Fruit fly (Drosophila melanogaster) whole organism, embryonic: ENCODE measurements around the gene Mip.

Experiments used
- Aef1 ChIP-seq: fragments of 200-800 bp; sonication (Bioruptor generic); IDR thresholded peaks from 3 replicates; pipeline ENCODE4 v1.3.6; 2022; ENCODE audit warnings: missing biosample characterization, missing genetic modification characterization
- Awh ChIP-seq: fragments of 200-800 bp; sonication (Bioruptor generic); IDR thresholded peaks from 2 replicates; pipeline ENCODE4, ENCODE4 v1.3.6; 2022; ENCODE audit warnings: missing biosample characterization, missing genetic modification characterization
- CG12155 ChIP-seq: fragments of 200-800 bp; sonication (Bioruptor generic); optimal IDR thresholded peaks from 3 replicates; lab custom pipeline; 2016; ENCODE audit warnings: missing biosample characterization, missing genetic modification characterization
- CG12769 ChIP-seq: fragments of 200-800 bp; sonication (Bioruptor generic); optimal IDR thresholded peaks from 2 replicates; lab custom pipeline; 2019; ENCODE audit warnings: missing biosample characterization, mild to moderate bottlenecking, missing genetic modification characterization, moderate library complexity
- CG13894 ChIP-seq: fragments of 200-800 bp; sonication (Bioruptor generic); optimal IDR thresholded peaks from 3 replicates; lab custom pipeline; 2018; ENCODE audit warnings: missing biosample characterization, mild to moderate bottlenecking, missing genetic modification characterization, moderate library complexity
- CG16779 ChIP-seq: fragments of 200-800 bp; sonication (Bioruptor generic); IDR thresholded peaks from 2 replicates; pipeline ENCODE4 v1.3.6; 2022; ENCODE audit warnings: missing biosample characterization, missing genetic modification characterization
- CG16863 ChIP-seq: fragments of 200-800 bp; sonication (Bioruptor generic); optimal IDR thresholded peaks from 3 replicates; lab custom pipeline; 2016; ENCODE audit warnings: missing biosample characterization, missing genetic modification characterization
- CG32532 ChIP-seq: fragments of 200-800 bp; sonication (Bioruptor generic); IDR thresholded peaks from 2 replicates; pipeline ENCODE4 v1.3.6; 2022; ENCODE audit warnings: missing biosample characterization, missing genetic modification characterization
- CG6791 ChIP-seq: fragments of 200-800 bp; sonication (Bioruptor generic); IDR thresholded peaks from 3 replicates; pipeline ENCODE4 v1.3.6; 2022; ENCODE audit warnings: missing biosample characterization, missing genetic modification characterization; ENCODE audit not compliant: partially characterized antibody
- CG9797 ChIP-seq: fragments of 200-800 bp; sonication (Bioruptor generic); optimal IDR thresholded peaks from 3 replicates; lab custom pipeline; 2018; ENCODE audit warnings: missing biosample characterization, mild to moderate bottlenecking, missing genetic modification characterization
- CTCF ChIP-seq: fragments of 200-800 bp; sonication (Bioruptor generic); optimal IDR thresholded peaks from 2 replicates; lab custom pipeline; 2017; ENCODE audit warnings: missing biosample characterization, mild to moderate bottlenecking, missing genetic modification characterization, moderate library complexity
- D19A ChIP-seq: fragments of 200-800 bp; optimal IDR thresholded peaks from 3 replicates; lab custom pipeline; 2019; ENCODE audit warnings: missing biosample characterization, mild to moderate bottlenecking, missing genetic modification characterization, moderate library complexity
- Dbx ChIP-seq: fragments of 200-800 bp; sonication (Bioruptor generic); IDR thresholded peaks from 3 replicates; pipeline ENCODE4 v1.3.6; 2022; ENCODE audit warnings: missing biosample characterization, missing genetic modification characterization
- Eip74EF ChIP-seq, 2 experiments: fragments of 200-800 bp in 1 of 2; fragments of >200 bp in 1 of 2; sonication (Bioruptor generic) in 1 of 2; optimal IDR thresholded peaks; 2 replicates each; lab custom pipeline; 2017 to 2019; ENCODE audit warnings: missing biosample characterization in 2 of 2, missing genetic modification characterization in 2 of 2, mild to moderate bottlenecking in 1 of 2, moderate library complexity in 1 of 2
- Ets65A ChIP-seq: fragments of 200-800 bp; sonication (Bioruptor generic); peaks from one replicate; lab custom pipeline; 2016; ENCODE audit warnings: missing biosample characterization, missing genetic modification characterization
- H15 ChIP-seq: fragments of 200-800 bp; sonication (Bioruptor generic); IDR thresholded peaks from 3 replicates; pipeline ENCODE4 v1.3.6; 2022; ENCODE audit warnings: missing biosample characterization, missing genetic modification characterization
- Hr78 ChIP-seq, 2 experiments: fragments of 200-800 bp in 1 of 2; fragments of >200 bp in 1 of 2; sonication (Bioruptor generic) in 1 of 2; optimal IDR thresholded peaks; 2 replicates each; lab custom pipeline; 2017 to 2019; ENCODE audit warnings: missing biosample characterization in 2 of 2, missing genetic modification characterization in 2 of 2, mild to moderate bottlenecking in 1 of 2, moderate library complexity in 1 of 2
- Med ChIP-seq: fragments of 200-800 bp; sonication (Bioruptor generic); peaks from one replicate; lab custom pipeline; 2016; ENCODE audit warnings: missing biosample characterization, missing genetic modification characterization, mild to moderate bottlenecking, inconsistent platforms, moderate library complexity
- Opbp ChIP-seq: fragments of 200-800 bp; sonication (Bioruptor generic); IDR thresholded peaks from 3 replicates; pipeline ENCODE4 v1.3.6; 2022; ENCODE audit warnings: missing biosample characterization, missing genetic modification characterization; ENCODE audit not compliant: partially characterized antibody
- Pdp1 ChIP-seq, 2 experiments: fragments of 200-800 bp; sonication (Bioruptor generic); optimal IDR thresholded peaks; 3 replicates each; lab custom pipeline; 2016; ENCODE audit warnings: missing biosample characterization in 2 of 2, missing genetic modification characterization in 2 of 2, mild to moderate bottlenecking in 1 of 2, moderate library complexity in 1 of 2
- Sin3A ChIP-seq: fragments of >200 bp; optimal IDR thresholded peaks from 2 replicates; lab custom pipeline; 2018
- abd-A ChIP-seq: fragments of 200-800 bp; sonication (Bioruptor generic); optimal IDR thresholded peaks from 3 replicates; lab custom pipeline; 2019; ENCODE audit warnings: missing biosample characterization, mild to moderate bottlenecking, missing genetic modification characterization, moderate library complexity
- chinmo ChIP-seq: fragments of 200-800 bp; sonication (Bioruptor generic); IDR thresholded peaks from 4 replicates; pipeline ENCODE4 v1.3.6; 2022; ENCODE audit warnings: missing biosample characterization, missing genetic modification characterization; ENCODE audit not compliant: partially characterized antibody
- chm ChIP-seq: fragments of 200-800 bp; sonication (Bioruptor generic); IDR thresholded peaks from 2 replicates; pipeline ENCODE4 v1.3.6; 2022; ENCODE audit warnings: missing biosample characterization, missing genetic modification characterization
- ftz-f1 ChIP-seq: fragments of 200-800 bp; sonication (Bioruptor generic); optimal IDR thresholded peaks from 2 replicates; lab custom pipeline; 2016; ENCODE audit warnings: missing biosample characterization, missing genetic modification characterization
- oc ChIP-seq: fragments of 200-800 bp; sonication (Bioruptor generic); optimal IDR thresholded peaks from 2 replicates; lab custom pipeline; 2018; ENCODE audit warnings: missing biosample characterization, mild to moderate bottlenecking, missing genetic modification characterization, moderate library complexity
- onecut ChIP-seq: fragments of 200-800 bp; sonication (Bioruptor generic); IDR thresholded peaks from 2 replicates; pipeline ENCODE4 v1.3.6; 2022; ENCODE audit warnings: missing biosample characterization, missing genetic modification characterization
- pzg ChIP-seq: fragments of 200-800 bp; sonication (Bioruptor generic); optimal IDR thresholded peaks from 3 replicates; lab custom pipeline; 2018; ENCODE audit warnings: missing biosample characterization, mild to moderate bottlenecking, missing genetic modification characterization, moderate library complexity
- salm ChIP-seq: fragments of 200-800 bp; sonication (Bioruptor generic); optimal IDR thresholded peaks from 2 replicates; lab custom pipeline; 2018; ENCODE audit warnings: missing biosample characterization, mild to moderate bottlenecking, missing genetic modification characterization
- sens ChIP-seq: fragments of 200-800 bp; sonication (Bioruptor generic); peaks from one replicate; lab custom pipeline; 2016; ENCODE audit warnings: missing biosample characterization, missing genetic modification characterization
- sim ChIP-seq: fragments of 200-800 bp; sonication (Bioruptor generic); IDR thresholded peaks from 2 replicates; pipeline ENCODE4 v1.3.6; 2022; ENCODE audit warnings: missing biosample characterization, missing genetic modification characterization
- twi ChIP-seq: fragments of 200-800 bp; optimal IDR thresholded peaks from 2 replicates; lab custom pipeline; 2019; ENCODE audit warnings: missing biosample characterization, mild to moderate bottlenecking, missing genetic modification characterization, moderate library complexity
- vvl ChIP-seq: fragments of 200-800 bp; sonication (Bioruptor generic); IDR thresholded peaks from 2 replicates; pipeline ENCODE4 v1.3.6; 2022; ENCODE audit warnings: missing biosample characterization, missing genetic modification characterization

Mip gene

dm6 chr3L:17386612-17387382 lies 37.3 kb upstream of the Mip start:
- TF ChIP-seq Hr78 (GFP tag; optimal IDR thresholded peaks at IDR 0.05; lab: Kevin White, UChicago) (peak in 1 of 2 experiments; percentile 59), Eip74EF (GFP tag; optimal IDR thresholded peaks at IDR 0.05; lab: Kevin White, UChicago) (peak in 1 of 2 experiments; percentile 28), Opbp (GFP tag; lab: Robert Waterston, UW) (no peak), CG16863 (no peak), ftz-f1 (GFP tag; lab: Kevin White, UChicago) (peak; percentile 2), chinmo (peak; percentile 79; the same call in 1 of the 4 replicates), CG12769 (tag; lab: Kevin White, UChicago) (peak; percentile 61), salm (tag; lab: Kevin White, UChicago) (no peak), abd-A (tag; lab: Kevin White, UChicago) (peak; percentile 61), Awh (GFP tag; lab: Robert Waterston, UW) (peak; percentile 28; the same call in 1 of the 2 replicates), CG16779 (GFP tag; lab: Robert Waterston, UW) (no peak), vvl (GFP tag; lab: Robert Waterston, UW) (peak; percentile 89), twi (tag; lab: Kevin White, UChicago) (no peak), oc (tag; lab: Kevin White, UChicago) (peak; percentile 26), Aef1 (no peak), chm (no peak), onecut (GFP tag; lab: Robert Waterston, UW) (no peak), CG32532 (GFP tag; lab: Robert Waterston, UW) (0 out of 2 replicates have a peak, but pooled peaks have one; percentile 5), CG12155 (GFP tag; lab: Kevin White, UChicago) (no peak), Pdp1 (GFP tag; optimal IDR thresholded peaks at IDR 0.05; lab: Kevin White, UChicago) (peak in 1 of 2 experiments; percentile 84), CG13894 (tag; lab: Kevin White, UChicago) (peak; percentile 65), CG9797 (GFP tag; lab: Kevin White, UChicago) (no peak)

dm6 chr3L:17383714-17384113 lies 34.2 kb upstream of the Mip start:
- TF ChIP-seq CG6791 (GFP tag; lab: Robert Waterston, UW) (0 out of 3 replicates have a peak, but pooled peaks have one; percentile 15), pzg (GFP tag; lab: Kevin White, UChicago) (no peak), sim (GFP tag; lab: Robert Waterston, UW) (no peak), Dbx (0 out of 3 replicates have a peak, but pooled peaks have one; percentile 42), CTCF (GFP tag; lab: Kevin White, UChicago) (peak; percentile 65), H15 (GFP tag; lab: Robert Waterston, UW) (0 out of 3 replicates have a peak, but pooled peaks have one; percentile 13), Med (peak; percentile 33)

- TF ChIP-seq CG12769 (tag; lab: Kevin White, UChicago) (peak; percentile 20), chinmo (0 out of 4 replicates have a peak, but pooled peaks have one; percentile 30), D19A (tag; lab: Kevin White, UChicago) (no peak), sens (GFP tag; lab: Kevin White, UChicago) (no peak), Ets65A (GFP tag; lab: Kevin White, UChicago) (peak; percentile 91)
Measured at dm6 chr3L:17383285-17383684, 33.8 kb upstream of the Mip start.

- no peak for TF ChIP-seq Sin3A
- peak; percentile 84 for TF ChIP-seq Ets65A (GFP tag; lab: Kevin White, UChicago)
Measured at dm6 chr3L:17382628-17383027, 33.2 kb upstream of the Mip start, which contains the start of gene CG13728. Gene CG13728, minus strand, starts transcription at chr3L:17382728.
